Fruit fly (Drosophila melanogaster) whole organism, embryonic: Measurements from ENCODE around the gene Pdxk.

Experiments
- Aef1 ChIP-seq: fragments of 200-800 bp; sonication (Bioruptor generic); IDR thresholded peaks from 3 replicates; pipeline ENCODE4 v1.3.6; 2022; ENCODE audit warnings: missing biosample characterization, missing genetic modification characterization
- CG11247 ChIP-seq: fragments of 200-800 bp; sonication (Bioruptor generic); IDR thresholded peaks from 2 replicates; pipeline ENCODE4 v1.3.6; 2022; ENCODE audit warnings: missing biosample characterization, missing genetic modification characterization
- CG12236 ChIP-seq: fragments of 200-800 bp; sonication (Bioruptor generic); optimal IDR thresholded peaks from 2 replicates; lab custom pipeline; 2016; ENCODE audit warnings: missing biosample characterization, missing genetic modification characterization
- CG13424 ChIP-seq: fragments of 200-800 bp; sonication (Bioruptor generic); optimal IDR thresholded peaks from 2 replicates; lab custom pipeline; 2019; ENCODE audit warnings: missing biosample characterization, mild to moderate bottlenecking, missing genetic modification characterization, moderate library complexity
- CG15479 ChIP-seq: fragments of 200-800 bp; sonication (Bioruptor generic); optimal IDR thresholded peaks from 3 replicates; lab custom pipeline; 2019; ENCODE audit warnings: missing biosample characterization, mild to moderate bottlenecking, missing genetic modification characterization, moderate library complexity
- CG15601 ChIP-seq: fragments of 200-800 bp; sonication (Bioruptor generic); optimal IDR thresholded peaks from 3 replicates; lab custom pipeline; 2019; ENCODE audit warnings: missing biosample characterization, mild to moderate bottlenecking, missing genetic modification characterization, moderate library complexity
- CG15696 ChIP-seq: fragments of 200-800 bp; sonication (Bioruptor generic); optimal IDR thresholded peaks from 2 replicates; lab custom pipeline; 2019; ENCODE audit warnings: missing biosample characterization, mild to moderate bottlenecking, missing genetic modification characterization, moderate library complexity
- CG17385 ChIP-seq: fragments of 200-800 bp; sonication (Bioruptor generic); optimal IDR thresholded peaks from 3 replicates; lab custom pipeline; 2018; ENCODE audit warnings: missing biosample characterization, mild to moderate bottlenecking, missing genetic modification characterization
- CG18011 ChIP-seq: fragments of 200-800 bp; sonication (Bioruptor generic); optimal IDR thresholded peaks from 2 replicates; lab custom pipeline; 2017; ENCODE audit warnings: missing biosample characterization, missing genetic modification characterization, mild to moderate bottlenecking, moderate library complexity, missing genotype
- CG32772 ChIP-seq: fragments of 200-800 bp; sonication (Bioruptor generic); IDR thresholded peaks from 2 replicates; pipeline ENCODE4 v1.3.6; 2022; ENCODE audit warnings: missing biosample characterization, missing genetic modification characterization
- CG33213 ChIP-seq: fragments of 200-800 bp; sonication (Bioruptor generic); optimal IDR thresholded peaks from 3 replicates; lab custom pipeline; 2016; ENCODE audit warnings: missing biosample characterization, missing genetic modification characterization
- CG33557 ChIP-seq: fragments of 200-800 bp; sonication (Bioruptor generic); optimal IDR thresholded peaks from 2 replicates; lab custom pipeline; 2019; ENCODE audit warnings: missing biosample characterization, mild to moderate bottlenecking, missing genetic modification characterization, moderate library complexity
- CG3995 ChIP-seq: fragments of 200-800 bp; sonication (Bioruptor generic); optimal IDR thresholded peaks from 3 replicates; lab custom pipeline; 2016; ENCODE audit warnings: missing biosample characterization, missing genetic modification characterization
- CG4820 ChIP-seq: fragments of 200-800 bp; sonication (Bioruptor generic); optimal IDR thresholded peaks from 3 replicates; lab custom pipeline; 2016; ENCODE audit warnings: missing biosample characterization, missing genetic modification characterization
- CG6272 ChIP-seq: fragments of 200-800 bp; sonication (Bioruptor generic); IDR thresholded peaks from 2 replicates; pipeline ENCODE4 v1.3.6; 2022; ENCODE audit warnings: missing biosample characterization, missing genetic modification characterization
- CG8281 ChIP-seq: fragments of 200-800 bp; sonication (Bioruptor generic); optimal IDR thresholded peaks from 2 replicates; lab custom pipeline; 2018; ENCODE audit warnings: missing biosample characterization, mild to moderate bottlenecking, missing genetic modification characterization, moderate library complexity
- CG8388 ChIP-seq: fragments of 200-800 bp; sonication (Bioruptor generic); optimal IDR thresholded peaks from 2 replicates; lab custom pipeline; 2019; ENCODE audit warnings: missing biosample characterization, mild to moderate bottlenecking, missing genetic modification characterization, moderate library complexity
- CG8765 ChIP-seq: fragments of 200-800 bp; sonication (Bioruptor generic); IDR thresholded peaks from 2 replicates; pipeline ENCODE4 v1.3.6; 2022; ENCODE audit warnings: missing biosample characterization, missing genetic modification characterization
- CG8944 ChIP-seq: fragments of 200-800 bp; sonication (Bioruptor generic); optimal IDR thresholded peaks from 3 replicates; lab custom pipeline; 2016; ENCODE audit warnings: missing biosample characterization, missing genetic modification characterization
- CHES-1-like ChIP-seq: fragments of 200-800 bp; sonication (Bioruptor generic); optimal IDR thresholded peaks from 2 replicates; lab custom pipeline; 2016; ENCODE audit warnings: missing biosample characterization, missing genetic modification characterization
- Dip3 ChIP-seq: fragments of 200-800 bp; sonication (Bioruptor generic); optimal IDR thresholded peaks from 3 replicates; lab custom pipeline; 2016; ENCODE audit warnings: missing biosample characterization, missing genetic modification characterization
- E2f2 ChIP-seq: fragments of 200-800 bp; sonication (Bioruptor generic); IDR thresholded peaks from 2 replicates; pipeline ENCODE4 v1.3.6; 2022; ENCODE audit warnings: missing biosample characterization, missing genetic modification characterization
- Eip74EF ChIP-seq, 2 experiments: fragments of 200-800 bp in 1 of 2; fragments of >200 bp in 1 of 2; sonication (Bioruptor generic) in 1 of 2; optimal IDR thresholded peaks; 2 replicates each; lab custom pipeline; 2017 to 2019; ENCODE audit warnings: missing biosample characterization in 2 of 2, missing genetic modification characterization in 2 of 2, mild to moderate bottlenecking in 1 of 2, moderate library complexity in 1 of 2
- Elba2 ChIP-seq: fragments of 200-800 bp; sonication (Bioruptor generic); optimal IDR thresholded peaks from 3 replicates; lab custom pipeline; 2016; ENCODE audit warnings: missing biosample characterization, missing genetic modification characterization
- Fer2 ChIP-seq: fragments of 200-800 bp; sonication (Bioruptor generic); optimal IDR thresholded peaks from 2 replicates; lab custom pipeline; 2018; ENCODE audit warnings: missing biosample characterization, mild to moderate bottlenecking, missing genetic modification characterization, moderate library complexity
- HLH4C ChIP-seq: fragments of 200-800 bp; sonication (Bioruptor generic); IDR thresholded peaks from 3 replicates; pipeline ENCODE4 v1.3.6; 2022; ENCODE audit warnings: missing biosample characterization, missing genetic modification characterization; ENCODE audit not compliant: partially characterized antibody
- Hand ChIP-seq: fragments of 200-800 bp; sonication (Bioruptor generic); optimal IDR thresholded peaks from 2 replicates; lab custom pipeline; 2017; ENCODE audit warnings: mild to moderate bottlenecking, missing biosample characterization, missing genetic modification reagents, missing genetic modification characterization
- Hr3 ChIP-seq: fragments of 200-800 bp; sonication (Bioruptor generic); optimal IDR thresholded peaks from 3 replicates; lab custom pipeline; 2016; ENCODE audit warnings: missing biosample characterization, missing genetic modification characterization
- Hr51 ChIP-seq, 2 experiments: fragments of 200-800 bp; sonication (Bioruptor generic); optimal IDR thresholded peaks; 2 replicates in 1 of 2; 3 replicates in 1 of 2; lab custom pipeline; 2016 to 2018; ENCODE audit warnings: missing biosample characterization in 2 of 2, missing genetic modification characterization in 2 of 2, mild to moderate bottlenecking in 1 of 2, moderate library complexity in 1 of 2
- Jarid2 ChIP-seq: fragments of 200-800 bp; sonication (Bioruptor generic); optimal IDR thresholded peaks from 3 replicates; lab custom pipeline; 2017; ENCODE audit warnings: mild to moderate bottlenecking, missing biosample characterization, missing genetic modification reagents, missing genetic modification characterization
- Mes4 ChIP-seq: fragments of 200-800 bp; sonication (Bioruptor generic); optimal IDR thresholded peaks from 2 replicates; lab custom pipeline; 2016; ENCODE audit warnings: missing biosample characterization, missing genetic modification characterization
- Myb ChIP-seq: fragments of 200-800 bp; sonication (Bioruptor generic); optimal IDR thresholded peaks from 2 replicates; lab custom pipeline; 2016; ENCODE audit warnings: missing biosample characterization, missing genetic modification characterization
- Poxn ChIP-seq: fragments of 200-800 bp; sonication (Bioruptor generic); IDR thresholded peaks from 2 replicates; pipeline ENCODE4 v1.3.6; 2022; ENCODE audit warnings: missing biosample characterization, missing genetic modification characterization
- Six4 ChIP-seq: fragments of 200-800 bp; sonication (Bioruptor generic); optimal IDR thresholded peaks from 2 replicates; lab custom pipeline; 2016; ENCODE audit warnings: missing biosample characterization, missing genetic modification characterization
- Trl ChIP-seq, 3 experiments: fragments of >200 bp in 2 of 3; fragments of 200-800 bp in 1 of 3; sonication (Bioruptor generic) in 1 of 3; optimal IDR thresholded peaks; 2 replicates in 1 of 3; 3 replicates in 2 of 3; lab custom pipeline; 2016 to 2017; ENCODE audit warnings: missing biosample characterization in 1 of 3, missing genetic modification characterization in 1 of 3
- ab ChIP-seq: fragments of 200-800 bp; sonication (Bioruptor generic); optimal IDR thresholded peaks from 2 replicates; lab custom pipeline; 2016; ENCODE audit warnings: missing biosample characterization, missing genetic modification characterization
- aop ChIP-seq: fragments of 200-800 bp; sonication (Bioruptor generic); IDR thresholded peaks from 2 replicates; pipeline ENCODE4 v1.3.6; 2022; ENCODE audit warnings: missing biosample characterization, missing genetic modification characterization
- ase ChIP-seq: fragments of 200-800 bp; sonication (Bioruptor generic); IDR thresholded peaks from 3 replicates; pipeline ENCODE4 v1.3.6; 2022; ENCODE audit warnings: missing biosample characterization, missing genetic modification characterization
- ash1 ChIP-seq: fragments of 200-800 bp; sonication (Bioruptor generic); optimal IDR thresholded peaks from 2 replicates; lab custom pipeline; 2018; ENCODE audit warnings: missing biosample characterization, mild to moderate bottlenecking, missing genetic modification characterization
- gcm ChIP-seq: fragments of 200-800 bp; sonication (Bioruptor generic); optimal IDR thresholded peaks from 2 replicates; lab custom pipeline; 2019; ENCODE audit warnings: missing biosample characterization, mild to moderate bottlenecking, missing genetic modification characterization, moderate library complexity
- ind ChIP-seq: fragments of 200-800 bp; sonication (Bioruptor generic); optimal IDR thresholded peaks from 3 replicates; lab custom pipeline; 2016; ENCODE audit warnings: missing biosample characterization, missing genetic modification characterization
- inv ChIP-seq: fragments of 200-800 bp; sonication (Bioruptor generic); IDR thresholded peaks from 2 replicates; pipeline ENCODE4 v1.3.6; 2022; ENCODE audit warnings: missing biosample characterization, missing genetic modification characterization; ENCODE audit not compliant: partially characterized antibody
- odd ChIP-seq: fragments of 200-800 bp; sonication (Bioruptor generic); optimal IDR thresholded peaks from 2 replicates; lab custom pipeline; 2017; ENCODE audit warnings: missing biosample characterization, mild to moderate bottlenecking, missing genetic modification characterization
- otp ChIP-seq: fragments of 200-800 bp; sonication (Bioruptor generic); IDR thresholded peaks from 3 replicates; pipeline ENCODE4, ENCODE4 v1.3.6; 2022; ENCODE audit warnings: missing biosample characterization, missing genetic modification characterization
- pnt ChIP-seq: fragments of 200-800 bp; sonication (Bioruptor generic); optimal IDR thresholded peaks from 3 replicates; lab custom pipeline; 2016; ENCODE audit warnings: missing biosample characterization, missing genetic modification characterization
- sob ChIP-seq: fragments of 200-800 bp; sonication (Bioruptor generic); IDR thresholded peaks from 2 replicates; pipeline ENCODE4 v1.3.6; 2022; ENCODE audit warnings: missing biosample characterization, missing genetic modification characterization
- z ChIP-seq: fragments of 200-800 bp; sonication (Bioruptor generic); IDR thresholded peaks from 3 replicates; pipeline ENCODE4 v1.3.6; 2022; ENCODE audit warnings: missing biosample characterization, missing genetic modification characterization
- zen ChIP-seq: fragments of 200-800 bp; sonication (Bioruptor generic); optimal IDR thresholded peaks from 3 replicates; lab custom pipeline; 2018; ENCODE audit warnings: missing biosample characterization, mild to moderate bottlenecking, missing genetic modification characterization, moderate library complexity

The Pdxk gene

DNA sequence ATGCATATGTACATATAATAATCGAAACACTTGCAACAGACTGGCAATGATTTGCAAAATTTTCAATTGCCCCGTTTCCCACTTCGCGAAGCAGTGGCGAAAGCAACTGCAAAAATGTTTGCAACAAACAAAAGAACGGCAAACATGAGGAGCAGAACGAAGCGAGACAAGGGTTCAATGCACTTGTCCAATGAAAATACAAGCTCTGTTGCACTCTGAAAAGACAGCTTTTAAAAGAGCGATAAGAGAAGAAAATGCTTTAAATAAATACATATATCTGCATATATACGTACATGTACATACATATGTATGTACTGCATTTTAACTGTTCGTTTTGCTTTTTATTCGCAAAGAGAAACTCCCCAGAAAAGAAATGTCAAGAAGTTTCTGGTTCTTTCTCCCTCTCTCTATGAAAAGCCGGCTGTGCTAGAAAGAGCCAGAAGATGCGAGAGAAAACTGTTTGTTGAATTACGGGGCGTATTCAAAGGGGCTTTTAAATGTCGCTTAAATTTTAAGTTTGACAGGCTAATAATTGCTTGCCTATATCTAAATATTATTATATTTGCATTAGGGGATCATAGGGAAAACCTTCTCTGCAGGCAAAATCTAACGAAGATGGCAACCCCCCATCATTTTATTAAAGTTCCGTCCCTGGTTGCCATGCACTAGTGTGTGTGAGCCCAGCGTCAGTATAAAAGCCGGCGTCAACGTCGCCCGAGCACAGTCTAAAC is 23.4 kb downstream of the Pdxk start, which contains the start of gene Hsp27 (continued):
- TF ChIP-seq CG17385 (GFP tag; lab: Kevin White, UChicago), result peak; percentile 94
- TF ChIP-seq z (GFP tag; lab: Robert Waterston, UW), result peak; percentile 78; the same call in 2 of the 3 replicates
- TF ChIP-seq Poxn, result peak; percentile 84
- TF ChIP-seq CG8281, result peak; percentile 89
- peak; percentile 75 for TF ChIP-seq ab (GFP tag; lab: Kevin White, UChicago)
- peak; percentile 68 for TF ChIP-seq Mes4 (GFP tag; lab: Kevin White, UChicago)
- TF ChIP-seq CG33557 (GFP tag; lab: Kevin White, UChicago), result peak; percentile 74
- TF ChIP-seq CG32772, result peak; percentile 99
- peak; percentile 79 for TF ChIP-seq CG15696 (tag; lab: Kevin White, UChicago)
- peak; percentile 78 for TF ChIP-seq ash1
- TF ChIP-seq Jarid2 (GFP tag; lab: Kevin White, UChicago), result peak; percentile 93
- TF ChIP-seq CG8944 (GFP tag; lab: Kevin White, UChicago), result peak; percentile 86
- no peak for TF ChIP-seq inv (GFP tag; lab: Robert Waterston, UW)
- TF ChIP-seq CG13424 (tag; lab: Kevin White, UChicago), result peak; percentile 95
- no peak for TF ChIP-seq CG15479 (GFP tag; lab: Kevin White, UChicago)
- TF ChIP-seq aop (GFP tag; lab: Robert Waterston, UW), result peak; percentile 90
- TF ChIP-seq Aef1 (GFP tag; lab: Robert Waterston, UW), result peak; percentile 98
- TF ChIP-seq CG12236, result peak; percentile 66
- TF ChIP-seq Six4 (GFP tag; lab: Kevin White, UChicago), result peak; percentile 97
- peak; percentile 93 for TF ChIP-seq Dip3 (GFP tag; lab: Kevin White, UChicago)
- peak in 1 of 2 experiments; percentile 97 for TF ChIP-seq Eip74EF (GFP tag; optimal IDR thresholded peaks at IDR 0.05; lab: Kevin White, UChicago)
- peak; percentile 98 for TF ChIP-seq CG4820 (GFP tag; lab: Kevin White, UChicago)
- peak; percentile 98 for TF ChIP-seq sob (GFP tag; lab: Robert Waterston, UW)
- peak; percentile 50 for TF ChIP-seq Elba2 (GFP tag; lab: Kevin White, UChicago)
- TF ChIP-seq Hand (GFP tag; lab: Kevin White, UChicago), result peak; percentile 92
- peak; percentile 91 to 97 for TF ChIP-seq Hr51 (GFP tag; optimal IDR thresholded peaks at IDR 0.05; lab: Kevin White, UChicago)
- TF ChIP-seq odd, result peak; percentile 95
- peak; percentile 97 for TF ChIP-seq CG8765 (GFP tag; lab: Robert Waterston, UW)
- peak; percentile 98 for TF ChIP-seq ase (GFP tag; lab: Robert Waterston, UW)
- TF ChIP-seq pnt, result peak; percentile 96
- TF ChIP-seq CG11247, result peak; percentile 98
- TF ChIP-seq Trl (optimal IDR thresholded peaks at IDR 0.05; lab: Kevin White, UChicago), result peak; percentile 22 to 27
- peak; percentile 95 for TF ChIP-seq Trl (GFP tag; optimal IDR thresholded peaks at IDR 0.05; lab: Kevin White, UChicago)
- TF ChIP-seq CG6272, result peak; percentile 98
- TF ChIP-seq CG18011 (GFP tag; lab: Kevin White, UChicago), result peak; percentile 89
- TF ChIP-seq Myb (GFP tag; lab: Kevin White, UChicago), result peak; percentile 76
- TF ChIP-seq CG33213 (GFP tag; lab: Kevin White, UChicago), result peak; percentile 96
- TF ChIP-seq otp (GFP tag; lab: Robert Waterston, UW), result peak; percentile 97
- peak; percentile 97 for TF ChIP-seq gcm (GFP tag; lab: Kevin White, UChicago)
- peak; percentile 98 for TF ChIP-seq Hr3 (GFP tag; lab: Kevin White, UChicago)
- peak; percentile 97 for TF ChIP-seq zen (tag; lab: Kevin White, UChicago)
- TF ChIP-seq CG15601 (tag; lab: Kevin White, UChicago), result peak; percentile 96
- peak; percentile 80 for TF ChIP-seq CG3995
- peak; percentile 83 for TF ChIP-seq CHES-1-like (GFP tag; lab: Kevin White, UChicago)
- peak; percentile 97 for TF ChIP-seq CG8388 (GFP tag; lab: Kevin White, UChicago)
- peak; percentile 84 for TF ChIP-seq E2f2 (GFP tag; lab: Robert Waterston, UW)
- TF ChIP-seq ind (GFP tag; lab: Kevin White, UChicago), result peak; percentile 99
- TF ChIP-seq HLH4C, result no peak
- TF ChIP-seq Fer2, result peak; percentile 88
